Worm (Caenorhabditis elegans): Measurements from ENCODE around the gene cyc-2.1.
A peak's percentile ranks its signal among the peaks of the same experiment; 100 is the strongest.

- TF ChIP-seq cog-1 (tag; optimal IDR thresholded peaks at IDR 0.05) = no peak
- no peak for TF ChIP-seq T22C8.4 (GFP tag; IDR thresholded peaks at IDR 0.05)
- TF ChIP-seq med-1 (GFP tag; optimal IDR thresholded peaks at IDR 0.05; ENCODE audit: insufficient read depth) = no peak
- no peak for TF ChIP-seq ztf-29 (GFP tag; IDR thresholded peaks at IDR 0.05)
- TF ChIP-seq flt-1 (GFP tag; IDR thresholded peaks at IDR 0.05) = no peak
- TF ChIP-seq tab-1 (GFP tag; IDR thresholded peaks at IDR 0.05) = no peak
- 0 out of 2 replicates have a peak, but pooled peaks have one; percentile 37 for TF ChIP-seq ztf-23 (GFP tag; IDR thresholded peaks at IDR 0.05)
- no peak for TF ChIP-seq ref-1 (GFP tag; conservative IDR thresholded peaks at IDR 0.05)
- no peak for TF ChIP-seq klf-2 (GFP tag; conservative IDR thresholded peaks at IDR 0.05)
Observed at ce11 chrIV:4712376-4712775, 36.4 kb downstream of the cyc-2.1 start, which contains the start of gene yars-2.

Measured in whole organism, midembryonic.